Worm (Caenorhabditis elegans): ENCODE measurements around the gene gtf-2E1.
A peak's percentile ranks its signal among the peaks of the same experiment; 100 is the strongest.

The gtf-2E1 gene

ce11 chrIV:17278363-17278762 is 23.3 kb downstream of the gtf-2E1 start (continued):
- peak; percentile 89 for TF ChIP-seq mes-2 (tag; optimal IDR thresholded peaks at IDR 0.05; ENCODE audit: poor library complexity, severe bottlenecking)
- peak; percentile 99 for TF ChIP-seq nhr-11 (tag; optimal IDR thresholded peaks at IDR 0.05)
- TF ChIP-seq jun-1 (tag; optimal IDR thresholded peaks at IDR 0.05): peak; percentile 91
- TF ChIP-seq nhr-41 (GFP tag; IDR thresholded peaks at IDR 0.05): peak; percentile 81
- TF ChIP-seq ctbp-1 (GFP tag; IDR thresholded peaks at IDR 0.05): peak; percentile 88
- TF ChIP-seq nhr-48 (tag; optimal IDR thresholded peaks at IDR 0.05): peak; percentile 92
- peak; percentile 32 for TF ChIP-seq ceh-32 (tag; optimal IDR thresholded peaks at IDR 0.05; ENCODE audit: poor library complexity)
- peak; percentile 58 for TF ChIP-seq lin-39 (tag; optimal IDR thresholded peaks at IDR 0.05)
- peak; percentile 96 for TF ChIP-seq sdz-12 (GFP tag; optimal IDR thresholded peaks at IDR 0.05)
- peak; percentile 89 for TF ChIP-seq ces-1 (GFP tag; optimal IDR thresholded peaks at IDR 0.05)
- TF ChIP-seq pha-4 (GFP tag; IDR thresholded peaks at IDR 0.05): peak; percentile 93
- TF ChIP-seq pha-4 (tag; optimal IDR thresholded peaks at IDR 0.05): peak; percentile 46
- peak; percentile 76 for TF ChIP-seq nhr-6 (tag; optimal IDR thresholded peaks at IDR 0.05)
- TF ChIP-seq lin-1 (GFP tag; IDR thresholded peaks at IDR 0.05): peak; percentile 60; the same call in 1 of the 2 replicates
- peak; percentile 85 for TF ChIP-seq hlh-30 (tag; optimal IDR thresholded peaks at IDR 0.05; ENCODE audit: insufficient read depth)
- TF ChIP-seq daf-16 (GFP tag; optimal IDR thresholded peaks at IDR 0.05): peak; percentile 10 to 80
- TF ChIP-seq daf-16 (tag; optimal IDR thresholded peaks at IDR 0.05): peak; percentile 39
- TF ChIP-seq snpc-1.2 (GFP tag; IDR thresholded peaks at IDR 0.05): peak; percentile 89
- TF ChIP-seq ZK337.2 (GFP tag; IDR thresholded peaks at IDR 0.05): 0 out of 2 replicates have a peak, but pooled peaks have one; percentile 32
- TF ChIP-seq unc-130 (GFP tag; optimal IDR thresholded peaks at IDR 0.05): peak; percentile 85
- no peak for TF ChIP-seq lin-15B (tag; optimal IDR thresholded peaks at IDR 0.05)
- TF ChIP-seq ceh-44 (GFP tag; IDR thresholded peaks at IDR 0.05): peak; percentile 50; the same call in 1 of the 2 replicates
- peak; percentile 78 for TF ChIP-seq nhr-76 (tag; optimal IDR thresholded peaks at IDR 0.05)
- peak; percentile 27 for TF ChIP-seq snpc-4 (tag; optimal IDR thresholded peaks at IDR 0.05)
- peak; percentile 100 for TF ChIP-seq mdt-29 (GFP tag; IDR thresholded peaks at IDR 0.05)
- peak; percentile 70 to 97 for TF ChIP-seq hif-1 (tag; optimal IDR thresholded peaks at IDR 0.05)
- peak; percentile 95 for TF ChIP-seq F37D6.2 (tag; optimal IDR thresholded peaks at IDR 0.05)
- TF ChIP-seq zip-2 (tag; optimal IDR thresholded peaks at IDR 0.05): peak; percentile 88
- TF ChIP-seq ama-1 (optimal IDR thresholded peaks at IDR 0.05): no peak
- TF ChIP-seq madf-9 (GFP tag; conservative IDR thresholded peaks at IDR 0.05): peak; percentile 88
- TF ChIP-seq F10B5.3 (tag; optimal IDR thresholded peaks at IDR 0.05): peak; percentile 78
- TF ChIP-seq lim-7 (GFP tag; IDR thresholded peaks at IDR 0.05): no peak
- TF ChIP-seq set-16 (GFP tag; IDR thresholded peaks at IDR 0.05): peak; percentile 65
- TF ChIP-seq ztf-11 (tag; optimal IDR thresholded peaks at IDR 0.05): no peak
- peak; percentile 82 for TF ChIP-seq dpl-1 (GFP tag; optimal IDR thresholded peaks at IDR 0.05)
- peak; percentile 97 for TF ChIP-seq hlh-11 (tag; optimal IDR thresholded peaks at IDR 0.05)
- TF ChIP-seq lin-13 (GFP tag; optimal IDR thresholded peaks at IDR 0.05): peak; percentile 93
- peak; percentile 12 to 82; a peak in 2 of 4 replicates for TF ChIP-seq madf-5 (GFP tag; IDR thresholded peaks at IDR 0.05)
- peak; percentile 92 for TF ChIP-seq spr-1 (tag; optimal IDR thresholded peaks at IDR 0.05)
- TF ChIP-seq egl-27 (tag; optimal IDR thresholded peaks at IDR 0.05): no peak
- no peak for TF ChIP-seq ceh-82 (tag; optimal IDR thresholded peaks at IDR 0.05)
- peak; percentile 86 for TF ChIP-seq Y48G9A.11 (GFP tag; IDR thresholded peaks at IDR 0.05)
- peak; percentile 86 for TF ChIP-seq zfp-2 (tag; optimal IDR thresholded peaks at IDR 0.05)
- TF ChIP-seq daf-12 (tag; optimal IDR thresholded peaks at IDR 0.05): no peak
- TF ChIP-seq pqm-1 (tag; optimal IDR thresholded peaks at IDR 0.05): peak; percentile 36
- TF ChIP-seq Y105C5A.15 (GFP tag; IDR thresholded peaks at IDR 0.05): peak; percentile 50; the same call in 1 of the 2 replicates
- TF ChIP-seq aha-1 (tag): peak; percentile 99
- TF ChIP-seq cey-2 (tag; optimal IDR thresholded peaks at IDR 0.05; ENCODE audit: borderline replicate concordance, insufficient read depth): no peak
- peak in 1 of 2 experiments; percentile 66 for TF ChIP-seq ZK546.5 (tag; optimal IDR thresholded peaks at IDR 0.05)
- TF ChIP-seq zip-11 (GFP tag; IDR thresholded peaks at IDR 0.05): 0 out of 2 replicates have a peak, but pooled peaks have one; percentile 24
- no peak for TF ChIP-seq aly-2 (tag; optimal IDR thresholded peaks at IDR 0.05)
- TF ChIP-seq rbr-2 (tag; optimal IDR thresholded peaks at IDR 0.05): peak; percentile 98

All from whole organism, L4 larva.